Worm (Caenorhabditis elegans) whole organism, late embryonic: ENCODE measurements around the gene C43C3.4.

ENCODE experiments used
- lin-11 ChIP-seq: fragments of 200-800 bp; sonication (Bioruptor generic); optimal IDR thresholded peaks from 2 replicates; lab custom pipeline; 2018; ENCODE audit warnings: mild to moderate bottlenecking, missing genetic modification characterization, missing compliant biosample characterization
- mec-3 ChIP-seq: sonication (generic microtip); optimal IDR thresholded peaks from 2 replicates; lab custom pipeline; 2016; ENCODE audit warnings: borderline replicate concordance, missing genetic modification characterization, missing compliant biosample characterization
- nhr-232 ChIP-seq: sonication (generic microtip); optimal IDR thresholded peaks from 2 replicates; lab custom pipeline; 2016; ENCODE audit warnings: missing genetic modification characterization, missing compliant biosample characterization

ce11 chrX:9637137-9637536, 37.6 kb downstream of the C43C3.4 start:
- TF ChIP-seq lin-11 (tag; lab: Kevin White, UChicago) = no peak
- no peak for TF ChIP-seq nhr-232 (tag; lab: Kevin White, UChicago)
- TF ChIP-seq mec-3 (tag; lab: Kevin White, UChicago) = no peak
